Worm (Caenorhabditis elegans): Measurements from ENCODE around the gene irld-12.

The irld-12 gene

ce11 chrV:3040930-3041329 lies 19.7 kb upstream of the irld-12 start:
- TF ChIP-seq dmd-4 (tag; optimal IDR thresholded peaks at IDR 0.05) (no peak), mab-5 (tag; optimal IDR thresholded peaks at IDR 0.05) (no peak), elt-3 (tag; optimal IDR thresholded peaks at IDR 0.05) (no peak), nhr-129 (tag; optimal IDR thresholded peaks at IDR 0.05) (no peak), R02D3.7 (tag; optimal IDR thresholded peaks at IDR 0.05) (no peak), nhr-10 (tag; optimal IDR thresholded peaks at IDR 0.05) (no peak)

- TF ChIP-seq peb-1 (tag; optimal IDR thresholded peaks at IDR 0.05) (no peak), nhr-77 (tag; optimal IDR thresholded peaks at IDR 0.05) (no peak), crh-2 (tag; optimal IDR thresholded peaks at IDR 0.05) (no peak), blmp-1 (tag; optimal IDR thresholded peaks at IDR 0.05; ENCODE audit: insufficient read depth) (no peak), egl-27 (tag; optimal IDR thresholded peaks at IDR 0.05) (no peak), dmd-4 (tag; optimal IDR thresholded peaks at IDR 0.05) (no peak), snpc-4 (tag; optimal IDR thresholded peaks at IDR 0.05) (no peak), nhr-21 (tag; optimal IDR thresholded peaks at IDR 0.05) (no peak), elt-1 (tag; optimal IDR thresholded peaks at IDR 0.05) (no peak), nhr-237 (tag; optimal IDR thresholded peaks at IDR 0.05) (no peak), aly-2 (tag; optimal IDR thresholded peaks at IDR 0.05) (no peak), nhr-23 (tag; optimal IDR thresholded peaks at IDR 0.05) (no peak), nhr-11 (tag; optimal IDR thresholded peaks at IDR 0.05) (no peak), unc-39 (tag; optimal IDR thresholded peaks at IDR 0.05) (no peak), fos-1 (tag; optimal IDR thresholded peaks at IDR 0.05) (no peak), lin-39 (tag; optimal IDR thresholded peaks at IDR 0.05) (no peak)
Observed at ce11 chrV:3039282-3039681, 18.1 kb upstream of the irld-12 start, which contains the start of gene chpf-2. TSS of gene chpf-2 (minus strand) at chrV:3039382.

ce11 chrV:3038058-3038457 lies 16.9 kb upstream of the irld-12 start:
- no peak for TF ChIP-seq skn-1 (tag; optimal IDR thresholded peaks at IDR 0.05)
- TF ChIP-seq F13H6.1 (tag; optimal IDR thresholded peaks at IDR 0.05) = no peak
- TF ChIP-seq nhr-12 (tag; optimal IDR thresholded peaks at IDR 0.05) = no peak
- no peak for TF ChIP-seq aly-2 (tag; optimal IDR thresholded peaks at IDR 0.05)
- TF ChIP-seq nhr-11 (tag; optimal IDR thresholded peaks at IDR 0.05) = no peak
- no peak for TF ChIP-seq elt-3 (tag; optimal IDR thresholded peaks at IDR 0.05)
- TF ChIP-seq unc-62 (GFP tag; optimal IDR thresholded peaks at IDR 0.05) = no peak
- no peak for TF ChIP-seq ceh-82 (tag; optimal IDR thresholded peaks at IDR 0.05)
- TF ChIP-seq ztf-1 (GFP tag; conservative IDR thresholded peaks at IDR 0.05) = no peak
- no peak for TF ChIP-seq gmeb-1 (tag; optimal IDR thresholded peaks at IDR 0.05)
- no peak for TF ChIP-seq ZK546.5 (tag; optimal IDR thresholded peaks at IDR 0.05)
- TF ChIP-seq nhr-23 (tag; optimal IDR thresholded peaks at IDR 0.05) = no peak
- TF ChIP-seq nhr-129 (tag; optimal IDR thresholded peaks at IDR 0.05) = no peak
- no peak for TF ChIP-seq nhr-77 (tag; optimal IDR thresholded peaks at IDR 0.05)
- no peak for TF ChIP-seq lin-11 (tag; optimal IDR thresholded peaks at IDR 0.05)
- no peak for TF ChIP-seq nhr-21 (tag; optimal IDR thresholded peaks at IDR 0.05)
- no peak for TF ChIP-seq nhr-25 (tag; optimal IDR thresholded peaks at IDR 0.05)
- no peak for TF ChIP-seq ztf-4 (tag; optimal IDR thresholded peaks at IDR 0.05)

- no peak for TF ChIP-seq ZK546.5 (tag; optimal IDR thresholded peaks at IDR 0.05)
- no peak for TF ChIP-seq mab-5 (tag; optimal IDR thresholded peaks at IDR 0.05)
- TF ChIP-seq nhr-6 (tag; optimal IDR thresholded peaks at IDR 0.05) = no peak
- TF ChIP-seq lsy-2 (tag; optimal IDR thresholded peaks at IDR 0.05) = no peak
- TF ChIP-seq nhr-23 (tag; optimal IDR thresholded peaks at IDR 0.05) = no peak
- no peak for TF ChIP-seq sem-4 (tag; optimal IDR thresholded peaks at IDR 0.05)
- TF ChIP-seq alr-1 (tag; optimal IDR thresholded peaks at IDR 0.05) = no peak
- TF ChIP-seq lin-13 (GFP tag; optimal IDR thresholded peaks at IDR 0.05) = no peak
- no peak for TF ChIP-seq ama-1 (optimal IDR thresholded peaks at IDR 0.05)
Observed at ce11 chrV:3034236-3034635, 13.0 kb upstream of the irld-12 start, which contains the start of gene srw-8. TSS of gene srw-8 (minus strand) at chrV:3034336.

- TF ChIP-seq nhr-129 (tag; optimal IDR thresholded peaks at IDR 0.05) = no peak
- TF ChIP-seq aly-2 (tag; optimal IDR thresholded peaks at IDR 0.05) = no peak
- TF ChIP-seq nhr-12 (tag; optimal IDR thresholded peaks at IDR 0.05) = no peak
- no peak for TF ChIP-seq zag-1 (tag; optimal IDR thresholded peaks at IDR 0.05)
- no peak for TF ChIP-seq sem-4 (tag; optimal IDR thresholded peaks at IDR 0.05)
- TF ChIP-seq dmd-4 (tag; optimal IDR thresholded peaks at IDR 0.05) = no peak
- no peak for TF ChIP-seq snpc-4 (tag; optimal IDR thresholded peaks at IDR 0.05)
- TF ChIP-seq ama-1 (optimal IDR thresholded peaks at IDR 0.05) = no peak
- no peak for TF ChIP-seq blmp-1 (tag; optimal IDR thresholded peaks at IDR 0.05; ENCODE audit: insufficient read depth)
- no peak for TF ChIP-seq C34F6.9 (tag; optimal IDR thresholded peaks at IDR 0.05)
- TF ChIP-seq mab-5 (tag; optimal IDR thresholded peaks at IDR 0.05) = no peak
- no peak for TF ChIP-seq ztf-11 (tag; optimal IDR thresholded peaks at IDR 0.05)
- no peak for TF ChIP-seq Y55F3AM.14 (GFP tag; optimal IDR thresholded peaks at IDR 0.05)
- TF ChIP-seq F13H6.1 (tag; optimal IDR thresholded peaks at IDR 0.05) = no peak
- no peak for TF ChIP-seq lsy-2 (tag; optimal IDR thresholded peaks at IDR 0.05)
- no peak for TF ChIP-seq ZK546.5 (tag; optimal IDR thresholded peaks at IDR 0.05)
Observed at ce11 chrV:3032343-3032742, 11.1 kb upstream of the irld-12 start, which contains the start of gene irld-38. TSS of gene irld-38 (minus strand) at chrV:3032443.

Measured in whole organism, L2 larva.